Fruit fly (Drosophila melanogaster) whole organism, adult: Measurements from ENCODE around the gene CG13135.

ENCODE experiments used
- CG11617 ChIP-seq: fragments of 200-800 bp; sonication (Bioruptor generic); optimal IDR thresholded peaks from 2 replicates; lab custom pipeline; 2017; ENCODE audit warnings: mild to moderate bottlenecking, missing biosample characterization, missing genetic modification reagents, missing genetic modification characterization
- CG12768 ChIP-seq: fragments of 200-800 bp; sonication (Bioruptor generic); optimal IDR thresholded peaks from 2 replicates; lab custom pipeline; 2017; ENCODE audit warnings: missing biosample characterization, missing genetic modification characterization, mild to moderate bottlenecking, moderate library complexity, missing genetic modification reagents
- CG14711 ChIP-seq: fragments of 200-800 bp; sonication (Bioruptor generic); optimal IDR thresholded peaks from 2 replicates; lab custom pipeline; 2018; ENCODE audit warnings: missing biosample characterization, mild to moderate bottlenecking, missing genetic modification characterization, moderate library complexity
- CG1620 ChIP-seq: fragments of 200-800 bp; sonication (Bioruptor generic); optimal IDR thresholded peaks from 2 replicates; lab custom pipeline; 2016; ENCODE audit warnings: missing biosample characterization, missing genetic modification characterization
- CG33017 ChIP-seq: fragments of 200-800 bp; sonication (Bioruptor generic); optimal IDR thresholded peaks from 2 replicates; lab custom pipeline; 2018; ENCODE audit warnings: missing biosample characterization, mild to moderate bottlenecking, missing genetic modification characterization, moderate library complexity
- CG5204 ChIP-seq: fragments of 200-800 bp; sonication (Bioruptor generic); optimal IDR thresholded peaks from 2 replicates; lab custom pipeline; 2016; ENCODE audit warnings: missing biosample characterization, missing genetic modification characterization
- CG7045 ChIP-seq: fragments of 200-800 bp; sonication (Bioruptor generic); optimal IDR thresholded peaks from 2 replicates; lab custom pipeline; 2017; ENCODE audit warnings: missing biosample characterization, mild to moderate bottlenecking, missing genetic modification characterization
- CG7101 ChIP-seq: fragments of 200-800 bp; sonication (Bioruptor generic); optimal IDR thresholded peaks from 2 replicates; lab custom pipeline; 2018; ENCODE audit warnings: missing biosample characterization, mild to moderate bottlenecking, missing genetic modification characterization, moderate library complexity
- Clk ChIP-seq: fragments of 200-800 bp; sonication (Bioruptor generic); optimal IDR thresholded peaks from 2 replicates; lab custom pipeline; 2017; ENCODE audit warnings: missing biosample characterization, missing genetic modification characterization
- Crg-1 ChIP-seq: fragments of 200-800 bp; sonication (Bioruptor generic); optimal IDR thresholded peaks from 2 replicates; lab custom pipeline; 2016; ENCODE audit warnings: missing biosample characterization, missing genetic modification characterization
- Hr96 ChIP-seq: fragments of 200-800 bp; sonication (Bioruptor generic); optimal IDR thresholded peaks from 2 replicates; lab custom pipeline; 2016; ENCODE audit warnings: missing biosample characterization, missing genetic modification characterization
- Mnt ChIP-seq: fragments of 200-800 bp; sonication (Bioruptor generic); optimal IDR thresholded peaks from 2 replicates; lab custom pipeline; 2016; ENCODE audit warnings: missing biosample characterization, mild to moderate bottlenecking, missing genetic modification characterization
- bab1 ChIP-seq: fragments of 200-800 bp; sonication (Bioruptor generic); optimal IDR thresholded peaks from 3 replicates; lab custom pipeline; 2019; ENCODE audit warnings: missing biosample characterization, mild to moderate bottlenecking, missing genetic modification characterization, moderate library complexity
- cic ChIP-seq: fragments of 200-800 bp; sonication (Bioruptor generic); optimal IDR thresholded peaks from 2 replicates; lab custom pipeline; 2017; ENCODE audit warnings: missing biosample characterization, mild to moderate bottlenecking, missing genetic modification characterization, moderate library complexity
- cnc ChIP-seq, 2 experiments: fragments of >200 bp; optimal IDR thresholded peaks; 2 replicates each; lab custom pipeline; 2017
- kay ChIP-seq: fragments of 200-800 bp; sonication (Bioruptor generic); peaks from one replicate; lab custom pipeline; 2016; ENCODE audit warnings: missing biosample characterization, missing genetic modification characterization, borderline replicate concordance
- ovo ChIP-seq: fragments of 200-800 bp; sonication (Bioruptor generic); optimal IDR thresholded peaks from 2 replicates; lab custom pipeline; 2016; ENCODE audit warnings: missing biosample characterization, missing genetic modification characterization
- pad ChIP-seq: fragments of 200-800 bp; sonication (Bioruptor generic); optimal IDR thresholded peaks from 3 replicates; lab custom pipeline; 2017; ENCODE audit warnings: missing biosample characterization, missing genetic modification characterization, mild to moderate bottlenecking, moderate library complexity, missing genetic modification reagents
- tj ChIP-seq: fragments of 200-800 bp; sonication (Bioruptor generic); optimal IDR thresholded peaks from 3 replicates; lab custom pipeline; 2017; ENCODE audit warnings: missing biosample characterization, mild to moderate bottlenecking, missing genetic modification characterization, moderate library complexity
- toe ChIP-seq: fragments of 200-800 bp; sonication (Bioruptor generic); optimal IDR thresholded peaks from 2 replicates; lab custom pipeline; 2016; ENCODE audit warnings: missing biosample characterization, missing genetic modification characterization

The CG13135 gene

DNA sequence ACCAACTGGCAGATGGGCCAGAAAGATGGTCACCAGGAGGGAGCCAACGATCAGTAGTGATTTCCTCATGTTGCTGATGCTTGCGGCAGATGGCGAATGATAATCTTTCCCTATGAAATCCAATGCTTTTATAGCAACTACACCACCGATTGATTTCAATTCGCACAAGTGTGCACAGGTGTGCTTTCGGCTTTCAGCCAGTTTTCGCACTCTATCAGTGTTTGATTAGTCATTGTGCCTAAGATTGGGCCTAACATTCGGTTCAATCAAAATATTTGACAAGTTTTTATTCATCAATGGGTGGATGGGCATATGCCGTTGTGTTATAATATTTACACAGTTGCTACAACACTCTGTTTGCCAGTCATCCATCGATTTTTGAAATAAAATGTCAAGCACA lies at the start of gene CG13135:
TSS of gene CG13135 (minus strand) at position 101 of the 400 bp plus-strand sequence.
- TF ChIP-seq cnc (optimal IDR thresholded peaks at IDR 0.05; lab: Kevin White, UChicago) (no peak), kay (no peak), CG14711 (tag; lab: Kevin White, UChicago) (no peak), CG7045 (no peak), Clk (GFP tag; lab: Kevin White, UChicago) (no peak), CG33017 (tag; lab: Kevin White, UChicago) (no peak), CG5204 (GFP tag; lab: Kevin White, UChicago) (no peak), CG7101 (tag; lab: Kevin White, UChicago) (no peak), toe (GFP tag; lab: Kevin White, UChicago) (no peak), Crg-1 (GFP tag; lab: Kevin White, UChicago) (no peak), CG11617 (GFP tag; lab: Kevin White, UChicago) (no peak), cic (GFP tag; lab: Kevin White, UChicago) (no peak), Mnt (no peak), Hr96 (GFP tag; lab: Kevin White, UChicago) (no peak), pad (GFP tag; lab: Kevin White, UChicago) (no peak), bab1 (no peak), CG1620 (GFP tag; lab: Kevin White, UChicago) (no peak)

DNA sequence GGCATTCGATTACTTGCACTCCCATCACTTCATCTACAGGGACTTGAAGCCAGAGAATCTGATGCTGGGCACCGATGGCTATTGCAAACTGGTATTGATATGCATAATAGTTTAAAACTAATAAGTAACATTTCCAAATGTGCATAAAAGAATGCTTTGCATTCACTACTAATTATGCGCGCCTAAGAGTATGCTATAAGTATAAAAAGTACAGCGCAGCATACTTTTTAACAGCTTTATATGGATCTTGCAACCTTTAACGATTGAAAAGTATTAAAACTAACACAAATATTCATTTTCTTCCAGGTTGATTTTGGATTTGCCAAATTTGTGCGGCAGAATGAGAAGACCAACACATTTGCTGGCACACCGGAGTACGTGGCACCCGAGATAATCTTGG lies 31.8 kb upstream of the CG13135 start:
- no peak for TF ChIP-seq CG7045
- no peak for TF ChIP-seq Clk (GFP tag; lab: Kevin White, UChicago)
- no peak for TF ChIP-seq ovo (GFP tag; lab: Kevin White, UChicago)
- no peak for TF ChIP-seq Crg-1 (GFP tag; lab: Kevin White, UChicago)
- TF ChIP-seq CG7101 (tag; lab: Kevin White, UChicago), result no peak

DNA sequence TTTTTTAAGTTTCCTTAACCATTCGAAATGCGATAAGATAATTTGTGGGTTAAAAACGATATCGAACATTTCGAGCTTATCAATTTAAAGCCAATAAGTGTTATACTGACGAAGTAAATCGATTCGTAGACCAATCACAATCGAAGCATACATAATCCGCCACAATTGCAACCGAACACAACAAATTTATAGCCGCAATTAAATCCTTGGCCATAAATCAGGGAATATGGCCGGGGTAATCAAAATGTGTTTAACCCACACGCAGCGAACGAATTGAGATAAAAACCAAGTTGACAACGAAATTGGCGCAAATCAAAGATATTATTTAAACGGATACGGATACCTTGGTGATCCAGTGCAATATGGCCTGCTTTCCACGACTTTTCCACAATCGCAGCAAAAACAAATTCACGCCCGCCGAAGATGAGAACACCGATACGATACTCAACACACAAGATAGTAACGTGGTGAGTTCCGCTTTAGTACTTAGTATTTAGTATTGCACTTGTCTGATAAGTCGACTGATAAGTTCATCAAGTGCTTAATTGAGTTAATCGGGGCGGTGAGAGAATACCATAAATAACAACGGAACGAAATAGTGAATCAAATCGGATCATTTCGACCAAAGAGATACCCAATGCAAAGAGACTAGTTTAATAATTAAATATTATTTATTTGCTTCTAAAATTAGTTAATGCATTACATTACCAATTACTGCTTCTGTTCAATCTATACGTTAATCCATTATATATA lies 24.3 kb upstream of the CG13135 start:
- TF ChIP-seq Crg-1 (GFP tag; lab: Kevin White, UChicago) (no peak), toe (GFP tag; lab: Kevin White, UChicago) (no peak), bab1 (no peak), CG11617 (GFP tag; lab: Kevin White, UChicago) (no peak), pad (GFP tag; lab: Kevin White, UChicago) (no peak), CG7101 (tag; lab: Kevin White, UChicago) (no peak), CG33017 (tag; lab: Kevin White, UChicago) (no peak), tj (GFP tag; lab: Kevin White, UChicago) (no peak), CG14711 (tag; lab: Kevin White, UChicago) (no peak), cnc (optimal IDR thresholded peaks at IDR 0.05; lab: Kevin White, UChicago) (no peak), Clk (GFP tag; lab: Kevin White, UChicago) (no peak), Mnt (no peak)

DNA sequence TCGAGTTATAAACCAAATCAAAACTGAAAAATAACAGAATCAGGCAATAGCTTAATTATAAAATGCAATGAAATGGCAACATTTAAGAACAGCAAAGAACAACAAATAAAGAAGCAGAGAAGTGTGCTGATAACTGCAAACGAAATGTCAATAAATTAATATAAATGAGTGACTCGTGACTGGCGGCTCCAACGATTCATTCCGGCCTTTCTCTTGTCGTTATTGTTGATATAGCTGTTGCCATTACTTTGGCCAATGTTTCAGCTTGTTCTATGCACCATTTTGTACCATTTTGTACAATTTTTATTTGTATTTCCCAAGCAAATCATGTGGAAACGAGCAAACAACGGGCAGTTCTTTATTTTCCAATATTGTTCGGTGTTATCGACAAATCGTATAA lies 23.0 kb upstream of the CG13135 start:
- TF ChIP-seq Mnt, result no peak
- TF ChIP-seq CG7045, result no peak
- TF ChIP-seq CG11617 (GFP tag; lab: Kevin White, UChicago), result no peak
- TF ChIP-seq cnc (optimal IDR thresholded peaks at IDR 0.05; lab: Kevin White, UChicago), result no peak
- no peak for TF ChIP-seq ovo (GFP tag; lab: Kevin White, UChicago)
- TF ChIP-seq bab1, result no peak

DNA sequence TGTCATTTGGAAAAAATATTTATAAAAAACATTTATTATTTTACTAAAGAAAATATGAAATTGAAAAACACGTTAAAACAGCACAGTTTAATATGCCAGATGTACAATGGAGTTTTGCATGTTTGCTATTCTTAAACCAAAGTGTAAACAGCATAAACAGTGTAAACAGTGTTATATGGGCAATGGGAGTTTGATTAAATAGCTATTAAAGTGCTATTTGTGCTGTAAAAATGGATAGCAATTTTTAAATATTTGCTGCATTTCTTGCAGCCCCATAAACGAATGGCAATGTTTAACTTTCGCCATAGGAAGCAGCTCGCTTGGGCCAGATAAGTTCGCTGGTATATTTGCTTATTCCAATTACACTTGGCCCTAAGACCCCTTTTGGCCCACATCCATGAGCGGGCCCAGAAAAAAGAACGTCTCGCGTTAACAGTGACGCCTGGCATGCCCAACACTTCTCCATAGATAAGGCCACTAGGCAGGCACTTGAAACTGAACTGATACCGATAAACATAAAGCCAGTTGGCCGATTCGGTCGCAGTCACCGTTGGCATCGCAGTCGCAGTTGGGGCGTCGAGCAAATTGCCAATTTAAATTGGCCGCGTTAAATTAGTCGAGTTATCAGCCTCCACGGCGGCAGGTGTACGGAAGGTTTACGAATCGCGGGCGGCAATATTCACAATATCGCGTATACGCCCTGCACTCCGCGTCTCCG lies 21.8 kb upstream of the CG13135 start, which contains the start of gene CG4839:
TSS of gene CG4839 (plus strand) at position 541 of the 718 bp plus-strand sequence.
- peak; percentile 7 for TF ChIP-seq CG12768 (GFP tag; lab: Kevin White, UChicago)
- TF ChIP-seq CG33017 (tag; lab: Kevin White, UChicago), result no peak
- TF ChIP-seq cic (GFP tag; lab: Kevin White, UChicago), result peak; percentile 59
- no peak for TF ChIP-seq toe (GFP tag; lab: Kevin White, UChicago)
- peak; percentile 14 for TF ChIP-seq Hr96 (GFP tag; lab: Kevin White, UChicago)
- peak; percentile 7 for TF ChIP-seq CG7101 (tag; lab: Kevin White, UChicago)
- peak; percentile 54 for TF ChIP-seq Mnt

DNA sequence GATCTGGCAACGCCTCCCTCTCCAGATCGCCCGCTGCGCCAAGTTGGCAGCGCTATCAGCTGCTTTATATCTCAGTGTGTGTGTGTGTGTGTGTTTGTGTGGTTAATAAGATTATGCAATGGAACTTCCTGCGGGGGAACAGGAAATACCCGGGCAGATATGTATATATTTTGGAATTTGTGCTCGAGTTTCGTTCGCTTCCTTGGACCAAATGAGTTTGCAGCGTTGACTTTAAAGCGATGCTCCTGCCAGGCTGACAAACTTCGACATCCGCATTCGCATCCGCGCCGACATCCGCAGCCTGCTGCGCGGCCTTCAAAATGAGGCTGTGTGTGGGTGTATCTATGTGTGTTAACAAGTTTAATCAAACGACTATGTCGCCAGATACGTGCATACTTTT lies 20.8 kb upstream of the CG13135 start:
- TF ChIP-seq Hr96 (GFP tag; lab: Kevin White, UChicago) (no peak), CG14711 (tag; lab: Kevin White, UChicago) (no peak), CG7045 (peak; percentile 62), CG12768 (GFP tag; lab: Kevin White, UChicago) (peak; percentile 53), Crg-1 (GFP tag; lab: Kevin White, UChicago) (no peak), CG33017 (tag; lab: Kevin White, UChicago) (no peak), bab1 (peak; percentile 45)
